Fruit fly (Drosophila melanogaster): ENCODE data around the gene CG9801.
A peak's percentile ranks its signal among the peaks of the same experiment; 100 is the strongest.

The CG9801 gene

DNA sequence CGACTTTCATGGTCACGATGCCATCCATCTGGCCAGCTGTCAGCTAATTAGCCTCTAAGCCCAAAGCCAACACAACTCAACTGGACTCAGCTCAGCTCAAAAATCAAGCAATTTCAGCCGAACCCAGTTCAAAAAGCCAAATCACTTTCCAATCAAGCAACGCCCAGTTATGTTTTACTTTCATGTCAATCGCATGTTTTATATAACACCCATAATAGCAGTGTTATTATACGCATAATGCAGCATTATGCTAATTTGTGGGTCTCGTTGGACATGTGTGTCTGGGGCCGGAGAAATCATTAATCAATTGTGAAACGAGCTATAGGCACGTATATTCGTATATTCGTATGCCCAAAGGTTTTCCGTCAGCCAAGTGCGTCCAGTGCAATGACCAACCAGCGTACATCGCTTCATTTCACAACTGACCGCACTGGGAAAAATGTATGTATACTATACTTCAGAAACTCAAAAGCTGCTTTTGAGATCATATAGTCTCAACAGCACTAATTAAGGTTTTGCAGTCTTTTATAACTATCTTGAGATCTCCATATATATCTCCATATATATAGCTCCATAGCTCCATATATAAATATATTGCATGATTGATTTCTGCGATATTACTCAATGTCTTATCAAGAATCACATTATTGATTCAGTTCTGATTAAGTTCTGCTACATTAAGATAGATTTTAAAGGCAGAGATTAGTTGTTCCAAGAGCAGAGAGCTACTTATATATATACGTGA, 40.2 kb upstream of the CG9801 start (continued):
- TF ChIP-seq nmo (GFP tag; optimal IDR thresholded peaks at IDR 0.05) (peak; percentile 29), salm (tag; optimal IDR thresholded peaks at IDR 0.05) (no peak), hbn (GFP tag; IDR thresholded peaks at IDR 0.05; ENCODE audit: partially characterized antibody) (no peak), phol (tag; optimal IDR thresholded peaks at IDR 0.05) (no peak), CG2116 (GFP tag; optimal IDR thresholded peaks at IDR 0.05) (no peak), ci (GFP tag; IDR thresholded peaks at IDR 0.05) (no peak), Aef1 (GFP tag; IDR thresholded peaks at IDR 0.05) (no peak), kni (GFP tag; optimal IDR thresholded peaks at IDR 0.05) (peak; percentile 1), CoRest (tag; optimal IDR thresholded peaks at IDR 0.05) (no peak), Drgx (GFP tag; IDR thresholded peaks at IDR 0.05) (no peak), E2f1 (GFP tag; IDR thresholded peaks at IDR 0.05) (no peak), z (GFP tag; IDR thresholded peaks at IDR 0.05) (no peak), CG1647 (GFP tag; optimal IDR thresholded peaks at IDR 0.05) (no peak), CG11504 (tag; optimal IDR thresholded peaks at IDR 0.05) (peak; percentile 57)

DNA sequence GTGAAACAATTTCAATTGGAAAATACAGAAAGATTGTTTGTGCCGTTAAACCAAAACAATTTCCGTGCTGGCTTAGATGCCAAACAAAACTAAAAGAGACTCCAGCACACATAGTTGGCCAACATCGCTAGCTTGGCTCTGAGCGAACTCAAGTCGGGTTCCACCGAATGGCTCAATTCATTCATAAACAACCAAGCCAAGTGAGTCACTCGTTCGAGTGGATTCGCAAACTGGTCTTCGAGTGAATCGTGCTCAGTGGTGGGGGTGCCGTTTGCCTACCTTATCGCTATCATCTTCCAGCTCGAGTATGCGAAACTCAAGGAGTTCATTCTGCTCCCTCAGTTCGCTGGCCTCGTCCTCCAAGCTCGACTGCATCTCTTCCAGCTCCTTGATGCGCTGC, 38.0 kb upstream of the CG9801 start:
- TF ChIP-seq z (GFP tag; IDR thresholded peaks at IDR 0.05), result peak; percentile 95
- 0 out of 3 replicates have a peak, but pooled peaks have one; percentile 19 for TF ChIP-seq zen2 (GFP tag; IDR thresholded peaks at IDR 0.05; ENCODE audit: partially characterized antibody)
- TF ChIP-seq gcm (GFP tag; optimal IDR thresholded peaks at IDR 0.05), result no peak
- TF ChIP-seq chinmo (GFP tag; IDR thresholded peaks at IDR 0.05; ENCODE audit: partially characterized antibody), result 0 out of 4 replicates have a peak, but pooled peaks have one; percentile 33

DNA sequence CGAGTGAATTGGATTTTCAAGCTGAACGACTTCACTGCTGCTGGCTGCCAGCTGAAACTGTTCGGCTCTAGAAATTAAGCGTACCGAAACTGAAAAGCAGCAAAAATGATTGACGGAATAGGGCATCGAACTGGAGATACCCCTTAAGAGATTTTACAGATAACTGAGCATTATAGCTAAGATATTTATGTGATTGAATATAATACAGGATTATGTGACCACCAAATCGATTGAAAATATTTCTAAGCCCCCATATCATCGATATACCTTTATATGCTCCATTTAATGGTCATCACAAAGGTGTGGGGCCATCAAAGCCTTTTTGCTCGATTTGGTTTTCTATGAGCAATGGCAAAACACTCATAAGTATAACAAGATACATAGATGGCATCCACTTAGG, 37.3 kb upstream of the CG9801 start:
- TF ChIP-seq row (GFP tag; IDR thresholded peaks at IDR 0.05) (peak; percentile 78), CG16779 (GFP tag; IDR thresholded peaks at IDR 0.05) (no peak), CG11695 (GFP tag; IDR thresholded peaks at IDR 0.05) (peak; percentile 62; the same call in 2 of the 3 replicates), dmrt99B (tag; optimal IDR thresholded peaks at IDR 0.05) (no peak), CG17361 (GFP tag; IDR thresholded peaks at IDR 0.05) (no peak), Dip3 (GFP tag; optimal IDR thresholded peaks at IDR 0.05) (peak; percentile 43), CG2116 (GFP tag; optimal IDR thresholded peaks at IDR 0.05) (peak; percentile 15), CG6813 (GFP tag; optimal IDR thresholded peaks at IDR 0.05) (peak; percentile 17), pita (GFP tag; optimal IDR thresholded peaks at IDR 0.05) (no peak), HLH54F (GFP tag; optimal IDR thresholded peaks at IDR 0.05) (peak; percentile 49), Dfd (GFP tag; optimal IDR thresholded peaks at IDR 0.05) (no peak), CG4854 (GFP tag; optimal IDR thresholded peaks at IDR 0.05) (no peak), CG32767 (GFP tag; IDR thresholded peaks at IDR 0.05) (peak; percentile 47; the same call in 1 of the 2 replicates), CG6854 (GFP tag; optimal IDR thresholded peaks at IDR 0.05) (no peak), slp2 (GFP tag; optimal IDR thresholded peaks at IDR 0.05) (peak; percentile 2), CG13287 (GFP tag; IDR thresholded peaks at IDR 0.05; ENCODE audit: partially characterized antibody) (no peak), Camta (GFP tag; optimal IDR thresholded peaks at IDR 0.05) (peak; percentile 27), CG4328 (GFP tag; optimal IDR thresholded peaks at IDR 0.05) (no peak), Dll (GFP tag; IDR thresholded peaks at IDR 0.05; ENCODE audit: partially characterized antibody) (no peak), CG32772 (GFP tag; IDR thresholded peaks at IDR 0.05) (peak; percentile 37; the same call in 1 of the 2 replicates), ken (GFP tag; IDR thresholded peaks at IDR 0.05) (peak; percentile 27; the same call in 1 of the 3 replicates), Doc2 (GFP tag; IDR thresholded peaks at IDR 0.05) (no peak), CG7357 (GFP tag; IDR thresholded peaks at IDR 0.05) (0 out of 3 replicates have a peak, but pooled peaks have one; percentile 44), CG9817 (tag; optimal IDR thresholded peaks at IDR 0.05) (peak; percentile 56), dati (GFP tag; IDR thresholded peaks at IDR 0.05) (no peak), mam (GFP tag; optimal IDR thresholded peaks at IDR 0.05) (peak; percentile 52), NfI (GFP tag; optimal IDR thresholded peaks at IDR 0.05) (peak; percentile 22), Lpt (GFP tag; optimal IDR thresholded peaks at IDR 0.05) (no peak), Hand (GFP tag; optimal IDR thresholded peaks at IDR 0.05) (no peak), Mrtf (GFP tag; IDR thresholded peaks at IDR 0.05) (peak; percentile 48; the same call in 1 of the 3 replicates), CG6689 (GFP tag; IDR thresholded peaks at IDR 0.05) (peak; percentile 35; the same call in 1 of the 2 replicates)
